Worm (Caenorhabditis elegans) whole organism, young adult: ENCODE measurements around the gene Y57G11A.5.

ENCODE experiments used
- B0336.3 ChIP-seq: fragments of 200-800 bp; sonication (Bioruptor generic); IDR thresholded peaks from 2 replicates; pipeline ENCODE4 v1.3.6; 2022; ENCODE audit warnings: missing genetic modification characterization, missing compliant biosample characterization
- C17E4.6 ChIP-seq: fragments of 200-800 bp; sonication (Bioruptor generic); IDR thresholded peaks from 2 replicates; pipeline ENCODE4 v1.3.6; 2022; ENCODE audit warnings: missing genetic modification reagents, missing genetic modification characterization, missing compliant biosample characterization
- F10E7.11 ChIP-seq: sonication (generic microtip); optimal IDR thresholded peaks from 2 replicates; lab custom pipeline; 2017; ENCODE audit warnings: mild to moderate bottlenecking, missing genetic modification characterization, moderate library complexity, missing compliant biosample characterization
- F23B12.7 ChIP-seq: sonication (generic microtip); optimal IDR thresholded peaks from 2 replicates; lab custom pipeline; 2017; ENCODE audit warnings: missing genetic modification characterization, mild to moderate bottlenecking, missing compliant biosample characterization, antibody characterized with exemption, moderate library complexity; ENCODE audit not compliant: insufficient read depth
- F33H1.4 ChIP-seq: fragments of 200-800 bp; sonication (Bioruptor generic); IDR thresholded peaks from 2 replicates; pipeline ENCODE4 v1.3.6; 2022; ENCODE audit warnings: missing genetic modification reagents, missing genetic modification characterization, missing compliant biosample characterization
- F57A8.1 ChIP-seq: fragments of 200-800 bp; sonication (Bioruptor generic); optimal IDR thresholded peaks from 2 replicates; lab custom pipeline; 2018; ENCODE audit warnings: mild to moderate bottlenecking, missing genetic modification characterization, moderate library complexity, missing compliant biosample characterization
- F57C9.4 ChIP-seq: sonication (generic microtip); optimal IDR thresholded peaks from 2 replicates; lab custom pipeline; 2017; ENCODE audit warnings: mild to moderate bottlenecking, missing genetic modification characterization, missing compliant biosample characterization
- Y53F4B.3 ChIP-seq: fragments of 200-800 bp; sonication (Bioruptor generic); IDR thresholded peaks from 2 replicates; pipeline ENCODE4 v1.3.6; 2022; ENCODE audit warnings: missing genetic modification reagents, missing genetic modification characterization, missing compliant biosample characterization
- Y79H2A.3 ChIP-seq: fragments of 200-800 bp; sonication (Bioruptor generic); conservative IDR thresholded peaks from 2 replicates; pipeline ENCODE4 v1.3.6; 2022; ENCODE audit warnings: missing genetic modification reagents, missing genetic modification characterization, missing compliant biosample characterization
- attf-6 ChIP-seq: fragments of 200-800 bp; sonication (Bioruptor generic); IDR thresholded peaks from 2 replicates; pipeline ENCODE4 v1.3.6; 2022; ENCODE audit warnings: missing genetic modification reagents, missing genetic modification characterization, missing compliant biosample characterization
- bed-1 ChIP-seq: fragments of 200-800 bp; sonication (Bioruptor generic); IDR thresholded peaks from 2 replicates; pipeline ENCODE4 v1.3.6; 2022; ENCODE audit warnings: missing genetic modification reagents, missing genetic modification characterization, missing compliant biosample characterization
- cebp-2 ChIP-seq: fragments of 200-800 bp; sonication (Bioruptor generic); IDR thresholded peaks from 2 replicates; pipeline ENCODE4 v1.3.6; 2022; ENCODE audit warnings: missing genetic modification characterization, missing compliant biosample characterization
- ceh-100 ChIP-seq: fragments of 200-800 bp; sonication (Bioruptor generic); IDR thresholded peaks from 2 replicates; pipeline ENCODE4 v1.3.6; 2022; ENCODE audit warnings: missing genetic modification reagents, missing genetic modification characterization, missing compliant biosample characterization
- ceh-27 ChIP-seq: fragments of 200-800 bp; sonication (Bioruptor generic); optimal IDR thresholded peaks from 2 replicates; lab custom pipeline; 2018; ENCODE audit warnings: mild to moderate bottlenecking, missing genetic modification characterization, moderate library complexity, missing compliant biosample characterization
- ceh-40 ChIP-seq: fragments of 200-800 bp; sonication (Bioruptor generic); IDR thresholded peaks from 2 replicates; pipeline ENCODE4 v1.3.6; 2022; ENCODE audit warnings: missing genetic modification characterization, missing compliant biosample characterization
- ceh-91 ChIP-seq: fragments of 200-800 bp; sonication (Bioruptor generic); IDR thresholded peaks from 2 replicates; pipeline ENCODE4 v1.3.6; 2022; ENCODE audit warnings: missing genetic modification reagents, missing genetic modification characterization, missing compliant biosample characterization
- die-1 ChIP-seq: sonication (generic microtip); optimal IDR thresholded peaks from 2 replicates; lab custom pipeline; 2016; ENCODE audit warnings: missing genotype, mild to moderate bottlenecking, missing genetic modification characterization, missing compliant biosample characterization
- efl-1 ChIP-seq: fragments of 150-350 bp; optimal IDR thresholded peaks from 2 replicates; lab custom pipeline; 2014; ENCODE audit warnings: missing biosample characterization, missing genetic modification reagents, missing genetic modification characterization
- egrh-3 ChIP-seq: fragments of 200-800 bp; sonication (Bioruptor generic); IDR thresholded peaks from 2 replicates; pipeline ENCODE4 v1.3.6; 2022; ENCODE audit warnings: missing genetic modification reagents, missing genetic modification characterization, missing compliant biosample characterization
- fkh-3 ChIP-seq: sonication (generic microtip); optimal IDR thresholded peaks from 2 replicates; lab custom pipeline; 2016; ENCODE audit warnings: mild to moderate bottlenecking, missing genetic modification characterization, missing compliant biosample characterization
- hmg-20 ChIP-seq: fragments of 200-800 bp; sonication (Bioruptor generic); IDR thresholded peaks from 2 replicates; pipeline ENCODE4 v1.3.6; 2022; ENCODE audit warnings: missing genetic modification reagents, missing genetic modification characterization, missing compliant biosample characterization
- hrde-1 ChIP-seq: sonication (generic microtip); optimal IDR thresholded peaks from 2 replicates; lab custom pipeline; 2016; ENCODE audit warnings: missing genetic modification characterization, mild to moderate bottlenecking, missing compliant biosample characterization, moderate library complexity, missing genotype, missing genetic modification reagents, borderline replicate concordance
- hsf-1 ChIP-seq: fragments of 200-800 bp; sonication (Bioruptor generic); IDR thresholded peaks from 2 replicates; pipeline ENCODE4 v1.3.6; 2022; ENCODE audit warnings: missing genetic modification reagents, missing genetic modification characterization, missing compliant biosample characterization
- lsl-1 ChIP-seq: fragments of 200-800 bp; sonication (Bioruptor generic); optimal IDR thresholded peaks from 2 replicates; lab custom pipeline; 2018; ENCODE audit warnings: mild to moderate bottlenecking, missing genetic modification characterization, moderate library complexity, missing compliant biosample characterization
- madf-6 ChIP-seq: fragments of 200-800 bp; sonication (Bioruptor generic); IDR thresholded peaks from 2 replicates; pipeline ENCODE4 v1.3.6; 2022; ENCODE audit warnings: missing genetic modification reagents, missing genetic modification characterization, missing compliant biosample characterization
- mcd-1 ChIP-seq: fragments of 200-800 bp; sonication (Bioruptor generic); IDR thresholded peaks from 2 replicates; pipeline ENCODE4 v1.3.6; 2022; ENCODE audit warnings: missing genetic modification reagents, missing genetic modification characterization, missing compliant biosample characterization
- mes-4 ChIP-seq: sonication (generic microtip); optimal IDR thresholded peaks from 2 replicates; lab custom pipeline; 2016; ENCODE audit warnings: missing genotype, missing genetic modification characterization, missing compliant biosample characterization
- pha-4 ChIP-seq: fragments of 150-350 bp; sonication (generic microtip); optimal IDR thresholded peaks from 2 replicates; lab custom pipeline; 2014; ENCODE audit warnings: missing biosample characterization, missing genetic modification reagents, missing genetic modification characterization
- sea-2 ChIP-seq: fragments of 200-800 bp; sonication (Bioruptor generic); IDR thresholded peaks from 2 replicates; pipeline ENCODE4 v1.3.6; 2022; ENCODE audit warnings: missing genetic modification characterization, missing compliant biosample characterization
- snpc-4 ChIP-seq, 5 experiments: fragments of 150-350 bp in 1 of 5; sonication (generic microtip) in 4 of 5; optimal IDR thresholded peaks; 2 replicates each; lab custom pipeline; 2014 to 2018; ENCODE audit warnings: missing genetic modification characterization in 5 of 5, missing biosample characterization in 3 of 5, antibody characterized with exemption in 2 of 5, mild to moderate bottlenecking in 2 of 5, missing compliant biosample characterization in 2 of 5, missing genotype in 2 of 5, moderate library complexity in 2 of 5, missing genetic modification reagents in 1 of 5
- somi-1 ChIP-seq: fragments of 200-800 bp; sonication (Bioruptor generic); optimal IDR thresholded peaks from 2 replicates; lab custom pipeline; 2018; ENCODE audit warnings: mild to moderate bottlenecking, missing genetic modification characterization, missing compliant biosample characterization
- tlf-1 ChIP-seq: fragments of 200-800 bp; sonication (Bioruptor generic); optimal IDR thresholded peaks from 2 replicates; lab custom pipeline; 2018; ENCODE audit warnings: mild to moderate bottlenecking, missing genetic modification characterization, missing compliant biosample characterization
- zim-3 ChIP-seq: sonication (generic microtip); optimal IDR thresholded peaks from 2 replicates; lab custom pipeline; 2017; ENCODE audit warnings: mild to moderate bottlenecking, missing genetic modification characterization, moderate library complexity, missing compliant biosample characterization
- ztf-28 ChIP-seq: fragments of 200-800 bp; sonication (Bioruptor generic); IDR thresholded peaks from 2 replicates; pipeline ENCODE4 v1.3.6; 2022; ENCODE audit warnings: missing genetic modification reagents, missing genetic modification characterization, missing compliant biosample characterization
- ztf-3 ChIP-seq: fragments of 200-800 bp; sonication (Bioruptor generic); optimal IDR thresholded peaks from 2 replicates; lab custom pipeline; 2018; ENCODE audit warnings: mild to moderate bottlenecking, missing genetic modification characterization, missing compliant biosample characterization

Y57G11A.5 gene

ce11 chrIV:14478583-14478982 is 33.7 kb downstream of the Y57G11A.5 start:
- TF ChIP-seq attf-6 (GFP tag; lab: Robert Waterston, UW): 0 out of 2 replicates have a peak, but pooled peaks have one; percentile 56
- 0 out of 2 replicates have a peak, but pooled peaks have one; percentile 48 for TF ChIP-seq bed-1 (GFP tag; lab: Robert Waterston, UW)
- TF ChIP-seq F33H1.4 (GFP tag; lab: Robert Waterston, UW): peak; percentile 64
- TF ChIP-seq cebp-2 (GFP tag; lab: Robert Waterston, UW): 0 out of 2 replicates have a peak, but pooled peaks have one; percentile 48
- TF ChIP-seq hsf-1 (GFP tag; lab: Robert Waterston, UW): 0 out of 2 replicates have a peak, but pooled peaks have one; percentile 49
- TF ChIP-seq egrh-3 (GFP tag; lab: Robert Waterston, UW): peak; percentile 41; the same call in 1 of the 2 replicates

DNA sequence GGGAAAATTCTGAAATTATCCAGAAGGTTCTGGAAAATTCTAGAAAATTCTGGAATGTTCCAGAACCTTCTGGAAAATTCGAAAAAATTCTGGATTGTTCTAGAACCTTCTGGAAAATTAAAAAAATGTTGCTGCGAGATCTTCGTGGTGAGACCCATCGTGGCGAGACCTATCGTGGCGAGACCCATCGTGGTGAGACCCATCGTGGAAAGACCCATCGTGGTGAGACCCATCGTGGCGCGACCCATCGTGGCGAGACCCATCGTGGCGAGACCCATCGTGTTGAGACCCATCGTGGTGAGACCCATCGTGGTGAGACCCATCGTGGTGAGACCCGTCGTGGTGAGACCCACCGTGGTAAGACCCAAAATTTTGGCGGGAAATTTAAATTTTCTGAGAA is 35.6 kb downstream of the Y57G11A.5 start:
- peak; percentile 37; the same call in 1 of the 2 replicates for TF ChIP-seq mcd-1 (GFP tag; lab: Robert Waterston, UW)
- peak; percentile 58; the same call in 1 of the 2 replicates for TF ChIP-seq cebp-2 (GFP tag; lab: Robert Waterston, UW)
- peak; percentile 32; the same call in 1 of the 2 replicates for TF ChIP-seq ceh-91 (GFP tag; lab: Robert Waterston, UW)
- peak; percentile 77 for TF ChIP-seq hsf-1 (GFP tag; lab: Robert Waterston, UW)
- TF ChIP-seq F33H1.4 (GFP tag; lab: Robert Waterston, UW): peak; percentile 61

DNA sequence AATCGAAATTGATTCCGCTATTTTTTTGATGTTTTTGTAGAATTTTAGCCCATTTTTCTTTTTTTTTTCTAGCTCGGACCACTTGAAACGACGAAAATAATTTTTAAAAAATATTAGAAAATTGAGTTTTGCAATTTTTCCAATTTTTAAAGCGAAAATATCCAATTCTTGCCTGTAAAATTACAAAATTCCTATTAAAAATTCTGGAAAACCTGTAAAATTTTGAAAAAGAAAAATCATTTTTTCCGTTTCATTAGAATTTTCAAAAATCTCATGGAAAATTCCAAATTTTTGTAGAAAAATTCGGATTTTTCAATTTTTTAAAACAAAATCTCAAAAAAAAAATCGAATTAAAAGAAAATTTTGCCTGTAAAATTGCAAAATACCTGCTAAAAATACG is 43.3 kb downstream of the Y57G11A.5 start:
- TF ChIP-seq mes-4 (tag; lab: Kevin White, UChicago): no peak
- peak; percentile 82 for TF ChIP-seq attf-6 (GFP tag; lab: Robert Waterston, UW)
- TF ChIP-seq sea-2 (GFP tag; lab: Robert Waterston, UW): no peak
- TF ChIP-seq hmg-20 (GFP tag; lab: Robert Waterston, UW): no peak
- TF ChIP-seq cebp-2 (GFP tag; lab: Robert Waterston, UW): 0 out of 2 replicates have a peak, but pooled peaks have one; percentile 65
- TF ChIP-seq Y53F4B.3 (GFP tag; lab: Robert Waterston, UW): no peak
- TF ChIP-seq hrde-1: no peak
- no peak for TF ChIP-seq snpc-4 (GFP tag; optimal IDR thresholded peaks at IDR 0.05; lab: Kevin White, UChicago)
- peak in 1 of 4 experiments; percentile 76 for TF ChIP-seq snpc-4 (tag; optimal IDR thresholded peaks at IDR 0.05; lab: Kevin White, UChicago)

DNA sequence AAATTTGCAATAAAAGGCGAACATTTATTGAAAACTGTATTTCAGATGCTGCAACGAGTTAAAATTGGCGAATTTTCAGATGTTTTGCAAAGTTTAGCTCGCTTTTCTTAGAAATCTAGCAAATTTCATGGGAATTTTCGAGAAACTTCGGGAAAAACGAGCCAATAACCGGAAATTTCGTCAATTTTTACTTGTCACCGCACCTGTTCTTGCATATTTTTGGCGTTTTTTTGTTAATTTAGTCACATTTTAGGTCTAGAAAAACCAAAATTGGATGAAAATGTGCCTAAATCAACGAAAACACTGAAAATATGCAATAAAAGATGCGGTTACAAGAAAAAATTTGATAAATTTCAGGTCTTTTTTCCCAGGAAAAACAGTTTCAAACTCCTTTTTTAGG is 45.5 kb downstream of the Y57G11A.5 start:
- TF ChIP-seq snpc-4 (GFP tag; optimal IDR thresholded peaks at IDR 0.05; lab: Kevin White, UChicago): no peak
- TF ChIP-seq snpc-4 (tag; optimal IDR thresholded peaks at IDR 0.05; lab: Kevin White, UChicago): peak in 2 of 4 experiments; percentile 55 to 58
- 0 out of 2 replicates have a peak, but pooled peaks have one; percentile 16 for TF ChIP-seq attf-6 (GFP tag; lab: Robert Waterston, UW)
- no peak for TF ChIP-seq ceh-100 (GFP tag; lab: Robert Waterston, UW)

DNA sequence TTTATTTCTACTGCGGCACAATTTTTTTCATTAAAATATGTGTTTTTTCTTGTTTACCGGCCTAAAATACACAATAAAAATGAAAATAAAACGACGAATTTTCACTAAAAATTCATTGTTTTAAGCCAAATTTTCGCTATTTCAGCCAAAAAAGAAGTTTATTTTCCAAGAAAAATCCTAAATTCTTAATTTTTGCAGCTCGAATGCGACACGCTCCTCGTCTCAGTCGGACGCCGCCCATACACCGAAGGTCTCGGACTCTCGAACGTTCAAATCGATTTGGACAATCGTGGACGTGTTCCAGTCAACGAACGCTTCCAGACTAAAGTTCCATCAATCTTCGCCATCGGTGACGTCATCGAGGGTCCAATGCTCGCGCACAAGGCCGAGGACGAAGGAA is 46.3 kb downstream of the Y57G11A.5 start:
- TF ChIP-seq snpc-4 (GFP tag; optimal IDR thresholded peaks at IDR 0.05; lab: Kevin White, UChicago) (no peak), snpc-4 (tag; optimal IDR thresholded peaks at IDR 0.05; lab: Kevin White, UChicago) (peak in 1 of 4 experiments; percentile 57), attf-6 (GFP tag; lab: Robert Waterston, UW) (peak; percentile 55), F57C9.4 (no peak), ceh-27 (GFP tag; lab: Kevin White, UChicago) (no peak), madf-6 (GFP tag; lab: Robert Waterston, UW) (peak; percentile 32; the same call in 1 of the 2 replicates), cebp-2 (GFP tag; lab: Robert Waterston, UW) (0 out of 2 replicates have a peak, but pooled peaks have one; percentile 23), zim-3 (no peak), sea-2 (GFP tag; lab: Robert Waterston, UW) (no peak)

DNA sequence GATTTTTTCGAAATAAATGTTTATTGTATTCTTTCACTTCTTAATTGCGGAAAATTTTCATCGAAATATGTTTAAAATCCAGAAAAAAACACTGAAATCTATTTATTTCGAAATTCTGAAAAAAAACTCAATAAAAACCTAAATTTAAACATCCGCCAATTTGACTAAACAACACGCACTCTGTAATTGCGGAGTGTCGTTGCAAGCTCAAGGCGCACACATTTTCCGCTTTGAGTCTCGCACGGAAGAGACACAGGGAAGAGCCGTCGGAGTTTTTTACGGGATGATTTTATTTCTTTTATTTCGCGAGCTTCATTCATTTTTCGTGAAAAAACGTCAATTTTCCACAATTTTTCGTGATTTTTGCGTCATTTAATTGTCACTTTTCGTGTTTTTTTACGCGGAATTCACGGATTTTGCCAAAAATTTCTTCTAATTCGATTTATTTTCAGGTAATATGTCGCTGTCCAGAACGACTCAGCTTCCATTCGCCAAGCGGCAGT is 48.2 kb downstream of the Y57G11A.5 start, which contains the start of gene dld-1:
Gene dld-1 (plus strand): TSS at position 453 of the 503 bp plus-strand sequence.
- TF ChIP-seq sea-2 (GFP tag; lab: Robert Waterston, UW) (no peak), F57A8.1 (GFP tag; lab: Kevin White, UChicago) (no peak), F23B12.7 (tag; lab: Kevin White, UChicago) (peak; percentile 91), ceh-40 (GFP tag; lab: Robert Waterston, UW) (no peak), C17E4.6 (no peak), efl-1 (peak; percentile 94), lsl-1 (GFP tag; lab: Kevin White, UChicago) (peak; percentile 76), ztf-3 (no peak), B0336.3 (peak; percentile 88), mcd-1 (GFP tag; lab: Robert Waterston, UW) (peak; percentile 83), tlf-1 (GFP tag; lab: Kevin White, UChicago) (peak; percentile 76), somi-1 (no peak), fkh-3 (tag; lab: Kevin White, UChicago) (no peak), Y79H2A.3 (GFP tag; lab: Robert Waterston, UW) (no peak), die-1 (no peak), F10E7.11 (tag; lab: Kevin White, UChicago) (no peak), ztf-28 (GFP tag; lab: Robert Waterston, UW) (0 out of 2 replicates have a peak, but pooled peaks have one; percentile 46), pha-4 (tag; lab: Kevin White, UChicago) (peak; percentile 53), F33H1.4 (GFP tag; lab: Robert Waterston, UW) (peak; percentile 98)
